Fruit fly (Drosophila melanogaster) whole organism, embryonic: ENCODE measurements around the gene CG17349.

Source experiments
- ATbp ChIP-seq: fragments of 200-800 bp; sonication (Bioruptor generic); optimal IDR thresholded peaks from 2 replicates; lab custom pipeline; 2017; ENCODE audit warnings: missing biosample characterization, mild to moderate bottlenecking, missing genetic modification characterization, missing genetic modification reagents
- Antp ChIP-seq: fragments of 200-800 bp; sonication (Bioruptor generic); optimal IDR thresholded peaks from 3 replicates; lab custom pipeline; 2016; ENCODE audit warnings: missing biosample characterization, missing genetic modification characterization
- Atf3 ChIP-seq: fragments of 200-800 bp; sonication (Bioruptor generic); optimal IDR thresholded peaks from 3 replicates; lab custom pipeline; 2016; ENCODE audit warnings: missing biosample characterization, missing genetic modification characterization
- Atf6 ChIP-seq: fragments of 200-800 bp; sonication (Bioruptor generic); IDR thresholded peaks from 2 replicates; pipeline ENCODE4 v1.3.6; 2022; ENCODE audit warnings: missing biosample characterization, missing genetic modification characterization
- B-H2 ChIP-seq: fragments of 200-800 bp; sonication (Bioruptor generic); optimal IDR thresholded peaks from 2 replicates; lab custom pipeline; 2018; ENCODE audit warnings: missing biosample characterization, mild to moderate bottlenecking, missing genetic modification characterization
- CG10431 ChIP-seq: fragments of 200-800 bp; sonication (Bioruptor generic); optimal IDR thresholded peaks from 3 replicates; lab custom pipeline; 2018; ENCODE audit warnings: missing biosample characterization, mild to moderate bottlenecking, missing genetic modification characterization
- CG10543 ChIP-seq: fragments of 200-800 bp; sonication (Bioruptor generic); optimal IDR thresholded peaks from 3 replicates; lab custom pipeline; 2017; ENCODE audit warnings: missing biosample characterization, mild to moderate bottlenecking, missing genetic modification characterization, moderate library complexity
- CG11085 ChIP-seq: fragments of 200-800 bp; sonication (Bioruptor generic); IDR thresholded peaks from 2 replicates; pipeline ENCODE4 v1.3.6; 2022; ENCODE audit warnings: missing biosample characterization, missing genetic modification characterization
- CG11456 ChIP-seq: fragments of 200-800 bp; sonication (Bioruptor generic); IDR thresholded peaks from 3 replicates; pipeline ENCODE4 v1.3.6; 2022; ENCODE audit warnings: missing biosample characterization, missing genetic modification characterization
- CG11695 ChIP-seq: fragments of 200-800 bp; sonication (Bioruptor generic); IDR thresholded peaks from 3 replicates; pipeline ENCODE4 v1.3.6; 2022; ENCODE audit warnings: missing biosample characterization, missing genetic modification characterization
- CG12219 ChIP-seq: fragments of 200-800 bp; sonication (Bioruptor generic); optimal IDR thresholded peaks from 3 replicates; lab custom pipeline; 2018; ENCODE audit warnings: missing biosample characterization, mild to moderate bottlenecking, missing genetic modification characterization
- CG12769 ChIP-seq: fragments of 200-800 bp; sonication (Bioruptor generic); optimal IDR thresholded peaks from 2 replicates; lab custom pipeline; 2019; ENCODE audit warnings: missing biosample characterization, mild to moderate bottlenecking, missing genetic modification characterization, moderate library complexity
- CG13894 ChIP-seq: fragments of 200-800 bp; sonication (Bioruptor generic); optimal IDR thresholded peaks from 3 replicates; lab custom pipeline; 2018; ENCODE audit warnings: missing biosample characterization, mild to moderate bottlenecking, missing genetic modification characterization, moderate library complexity
- CG14014 ChIP-seq: fragments of 200-800 bp; sonication (Bioruptor generic); IDR thresholded peaks from 2 replicates; pipeline ENCODE4 v1.3.6; 2022; ENCODE audit warnings: missing biosample characterization, missing genetic modification characterization
- CG2129 ChIP-seq: fragments of 200-800 bp; sonication (Bioruptor generic); IDR thresholded peaks from 2 replicates; pipeline ENCODE4 v1.3.6; 2022; ENCODE audit warnings: missing biosample characterization, missing genetic modification characterization; ENCODE audit not compliant: partially characterized antibody
- CG32767 ChIP-seq: fragments of 200-800 bp; sonication (Bioruptor generic); IDR thresholded peaks from 2 replicates; pipeline ENCODE4 v1.3.6; 2022; ENCODE audit warnings: missing biosample characterization, missing genetic modification characterization
- CG34376 ChIP-seq: fragments of 200-800 bp; sonication (Bioruptor generic); optimal IDR thresholded peaks from 2 replicates; lab custom pipeline; 2018; ENCODE audit warnings: missing biosample characterization, mild to moderate bottlenecking, missing genetic modification characterization
- CG6254 ChIP-seq: fragments of 200-800 bp; sonication (Bioruptor generic); optimal IDR thresholded peaks from 3 replicates; lab custom pipeline; 2017; ENCODE audit warnings: mild to moderate bottlenecking, missing biosample characterization, missing genetic modification reagents, missing genetic modification characterization
- CG6765 ChIP-seq: fragments of 200-800 bp; sonication (Bioruptor generic); optimal IDR thresholded peaks from 3 replicates; lab custom pipeline; 2017; ENCODE audit warnings: missing biosample characterization, mild to moderate bottlenecking, missing genetic modification characterization
- CG9727 ChIP-seq: fragments of 200-800 bp; sonication (Bioruptor generic); optimal IDR thresholded peaks from 3 replicates; lab custom pipeline; 2017; ENCODE audit warnings: missing biosample characterization, mild to moderate bottlenecking, missing genetic modification characterization
- CG9932 ChIP-seq: fragments of 200-800 bp; sonication (Bioruptor generic); IDR thresholded peaks from 2 replicates; pipeline ENCODE4 v1.3.6; 2022; ENCODE audit warnings: missing biosample characterization, missing genetic modification characterization
- CTCF ChIP-seq: fragments of 200-800 bp; sonication (Bioruptor generic); optimal IDR thresholded peaks from 2 replicates; lab custom pipeline; 2017; ENCODE audit warnings: missing biosample characterization, mild to moderate bottlenecking, missing genetic modification characterization, moderate library complexity
- Camta ChIP-seq: fragments of 200-800 bp; sonication (Bioruptor generic); optimal IDR thresholded peaks from 2 replicates; lab custom pipeline; 2016; ENCODE audit warnings: missing biosample characterization, missing genetic modification characterization
- D19B ChIP-seq: fragments of 200-800 bp; sonication (Bioruptor generic); optimal IDR thresholded peaks from 2 replicates; lab custom pipeline; 2017; ENCODE audit warnings: missing biosample characterization, mild to moderate bottlenecking, missing genetic modification characterization
- Deaf1 ChIP-seq: fragments of 200-800 bp; optimal IDR thresholded peaks from 3 replicates; lab custom pipeline; 2019; ENCODE audit warnings: missing biosample characterization, mild to moderate bottlenecking, missing genetic modification characterization, moderate library complexity
- Dfd ChIP-seq, 2 experiments: fragments of >200 bp; optimal IDR thresholded peaks; 2 replicates each; lab custom pipeline; 2017; ENCODE audit warnings: missing biosample characterization in 2 of 2, missing genetic modification characterization in 2 of 2
- Elba2 ChIP-seq: fragments of 200-800 bp; sonication (Bioruptor generic); optimal IDR thresholded peaks from 3 replicates; lab custom pipeline; 2016; ENCODE audit warnings: missing biosample characterization, missing genetic modification characterization
- HLH54F ChIP-seq: fragments of 200-800 bp; sonication (Bioruptor generic); optimal IDR thresholded peaks from 3 replicates; lab custom pipeline; 2016; ENCODE audit warnings: missing biosample characterization, missing genetic modification characterization
- Med ChIP-seq: fragments of 200-800 bp; sonication (Bioruptor generic); peaks from one replicate; lab custom pipeline; 2016; ENCODE audit warnings: missing biosample characterization, missing genetic modification characterization, mild to moderate bottlenecking, inconsistent platforms, moderate library complexity
- NC2β ChIP-seq: fragments of 200-800 bp; sonication (Bioruptor generic); optimal IDR thresholded peaks from 2 replicates; lab custom pipeline; 2016; ENCODE audit warnings: missing biosample characterization, missing genetic modification characterization
- Nf-YA ChIP-seq: fragments of 200-800 bp; sonication (Bioruptor generic); IDR thresholded peaks from 2 replicates; pipeline ENCODE4 v1.3.6; 2022; ENCODE audit warnings: missing biosample characterization, missing genetic modification characterization
- Scr ChIP-seq: fragments of 200-800 bp; sonication (Bioruptor generic); IDR thresholded peaks from 2 replicates; pipeline ENCODE4 v1.3.6; 2022; ENCODE audit warnings: missing biosample characterization, missing genetic modification characterization; ENCODE audit not compliant: partially characterized antibody
- Sry-β ChIP-seq: fragments of 200-800 bp; sonication (Bioruptor generic); optimal IDR thresholded peaks from 2 replicates; lab custom pipeline; 2018; ENCODE audit warnings: missing biosample characterization, mild to moderate bottlenecking, missing genetic modification characterization, moderate library complexity
- Ssrp ChIP-seq: fragments of 200-800 bp; sonication (Bioruptor generic); optimal IDR thresholded peaks from 2 replicates; lab custom pipeline; 2018; ENCODE audit warnings: missing biosample characterization, mild to moderate bottlenecking, missing genetic modification characterization, moderate library complexity
- abd-A ChIP-seq: fragments of 200-800 bp; sonication (Bioruptor generic); optimal IDR thresholded peaks from 3 replicates; lab custom pipeline; 2019; ENCODE audit warnings: missing biosample characterization, mild to moderate bottlenecking, missing genetic modification characterization, moderate library complexity
- aop ChIP-seq: fragments of 200-800 bp; sonication (Bioruptor generic); IDR thresholded peaks from 2 replicates; pipeline ENCODE4 v1.3.6; 2022; ENCODE audit warnings: missing biosample characterization, missing genetic modification characterization
- ase ChIP-seq: fragments of 200-800 bp; sonication (Bioruptor generic); IDR thresholded peaks from 3 replicates; pipeline ENCODE4 v1.3.6; 2022; ENCODE audit warnings: missing biosample characterization, missing genetic modification characterization
- bab2 ChIP-seq: fragments of 200-800 bp; sonication (Bioruptor generic); optimal IDR thresholded peaks from 2 replicates; lab custom pipeline; 2016; ENCODE audit warnings: missing biosample characterization, missing genetic modification characterization
- bbx ChIP-seq: fragments of 200-800 bp; sonication (Bioruptor generic); IDR thresholded peaks from 2 replicates; pipeline ENCODE4 v1.3.6; 2022; ENCODE audit warnings: missing biosample characterization, missing genetic modification characterization; ENCODE audit not compliant: partially characterized antibody
- chinmo ChIP-seq: fragments of 200-800 bp; sonication (Bioruptor generic); IDR thresholded peaks from 4 replicates; pipeline ENCODE4 v1.3.6; 2022; ENCODE audit warnings: missing biosample characterization, missing genetic modification characterization; ENCODE audit not compliant: partially characterized antibody
- chn ChIP-seq: fragments of 200-800 bp; sonication (Bioruptor generic); optimal IDR thresholded peaks from 2 replicates; lab custom pipeline; 2016; ENCODE audit warnings: missing biosample characterization, missing genetic modification characterization
- croc ChIP-seq: fragments of 200-800 bp; sonication (Bioruptor generic); conservative IDR thresholded peaks from 3 replicates; pipeline ENCODE4 v1.3.6; 2022; ENCODE audit warnings: missing biosample characterization, missing genetic modification characterization
- crol ChIP-seq: fragments of 200-800 bp; sonication (Bioruptor generic); IDR thresholded peaks from 2 replicates; pipeline ENCODE4 v1.3.6; 2022; ENCODE audit warnings: missing biosample characterization, missing genetic modification characterization
- her ChIP-seq: fragments of 200-800 bp; sonication (Bioruptor generic); optimal IDR thresholded peaks from 2 replicates; lab custom pipeline; 2016; ENCODE audit warnings: missing biosample characterization, missing genetic modification characterization
- hth ChIP-seq: fragments of >200 bp; optimal IDR thresholded peaks from 2 replicates; lab custom pipeline; 2017; ENCODE audit warnings: inconsistent platforms
- jing ChIP-seq: fragments of 200-800 bp; sonication (Bioruptor generic); optimal IDR thresholded peaks from 2 replicates; lab custom pipeline; 2018; ENCODE audit warnings: missing biosample characterization, mild to moderate bottlenecking, missing genetic modification characterization
- klu ChIP-seq: fragments of 200-800 bp; sonication (Bioruptor generic); IDR thresholded peaks from 2 replicates; pipeline ENCODE4 v1.3.6; 2022; ENCODE audit warnings: missing biosample characterization, missing genetic modification characterization
- mirr ChIP-seq: fragments of 200-800 bp; sonication (Bioruptor generic); optimal IDR thresholded peaks from 3 replicates; lab custom pipeline; 2018; ENCODE audit warnings: missing biosample characterization, mild to moderate bottlenecking, missing genetic modification characterization
- phol ChIP-seq: fragments of 200-800 bp; sonication (Bioruptor generic); optimal IDR thresholded peaks from 3 replicates; lab custom pipeline; 2018; ENCODE audit warnings: missing biosample characterization, mild to moderate bottlenecking, missing genetic modification characterization, moderate library complexity
- ranshi ChIP-seq: fragments of 200-800 bp; sonication (Bioruptor generic); IDR thresholded peaks from 2 replicates; pipeline ENCODE4 v1.3.6; 2022; ENCODE audit warnings: missing biosample characterization, missing genetic modification characterization
- run ChIP-seq: fragments of 200-800 bp; sonication (Bioruptor generic); optimal IDR thresholded peaks from 3 replicates; lab custom pipeline; 2018; ENCODE audit warnings: missing biosample characterization, mild to moderate bottlenecking, missing genetic modification characterization
- sd ChIP-seq: fragments of 200-800 bp; sonication (Bioruptor generic); optimal IDR thresholded peaks from 3 replicates; lab custom pipeline; 2018; ENCODE audit warnings: missing biosample characterization, mild to moderate bottlenecking, missing genetic modification characterization, moderate library complexity
- sug ChIP-seq: fragments of 200-800 bp; optimal IDR thresholded peaks from 2 replicates; lab custom pipeline; 2019; ENCODE audit warnings: missing biosample characterization, mild to moderate bottlenecking, missing genetic modification characterization, moderate library complexity

The CG17349 gene

DNA sequence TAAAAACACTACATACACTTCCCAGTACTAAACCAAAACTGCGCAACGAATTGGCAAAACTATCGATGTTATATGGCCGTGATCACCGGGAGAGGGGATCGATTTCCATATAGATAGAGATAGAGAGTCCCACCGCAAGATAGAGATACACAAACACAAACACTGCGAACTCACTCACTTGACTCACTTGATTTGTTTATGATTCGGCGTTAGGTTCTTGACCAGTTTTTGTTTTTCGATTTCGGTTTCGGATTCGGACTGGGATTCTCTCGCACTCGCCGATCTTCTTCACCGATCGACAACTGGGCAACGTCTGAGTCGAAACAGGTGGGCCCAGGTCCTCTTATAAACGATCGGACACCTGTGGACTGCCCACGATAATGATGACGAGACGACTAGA lies 19.5 kb downstream of the CG17349 start, which contains the start of gene CG17549 (continued):
- TF ChIP-seq CG10543 (GFP tag; lab: Kevin White, UChicago), result peak; percentile 33
- no peak for TF ChIP-seq bab2 (GFP tag; lab: Kevin White, UChicago)
- no peak for TF ChIP-seq CG2129 (GFP tag; lab: Robert Waterston, UW)
- TF ChIP-seq chinmo (GFP tag; lab: Robert Waterston, UW), result 0 out of 4 replicates have a peak, but pooled peaks have one; percentile 66
- TF ChIP-seq CG32767 (GFP tag; lab: Robert Waterston, UW), result no peak
- no peak for TF ChIP-seq Elba2 (GFP tag; lab: Kevin White, UChicago)
- TF ChIP-seq NC2β (GFP tag; lab: Kevin White, UChicago), result no peak
- TF ChIP-seq sd (tag; lab: Kevin White, UChicago), result no peak
- TF ChIP-seq Ssrp, result no peak
- TF ChIP-seq CG14014 (GFP tag; lab: Robert Waterston, UW), result no peak
- no peak for TF ChIP-seq abd-A
- no peak for TF ChIP-seq CG11456 (GFP tag; lab: Robert Waterston, UW)
- TF ChIP-seq Antp (GFP tag; lab: Kevin White, UChicago), result no peak
- TF ChIP-seq klu (GFP tag; lab: Robert Waterston, UW), result no peak
- TF ChIP-seq CG11695 (GFP tag; lab: Robert Waterston, UW), result no peak
- TF ChIP-seq ranshi, result no peak
- TF ChIP-seq crol (GFP tag; lab: Robert Waterston, UW), result no peak
- TF ChIP-seq croc (GFP tag; lab: Robert Waterston, UW), result no peak
- no peak for TF ChIP-seq Nf-YA (GFP tag; lab: Robert Waterston, UW)
- TF ChIP-seq mirr (GFP tag; lab: Kevin White, UChicago), result peak; percentile 13
- no peak for TF ChIP-seq ase
- TF ChIP-seq CTCF, result no peak
- TF ChIP-seq chn, result no peak
- no peak for TF ChIP-seq CG6254 (GFP tag; lab: Kevin White, UChicago)
- TF ChIP-seq ATbp, result no peak
- peak; percentile 72 for TF ChIP-seq Deaf1 (tag; lab: Kevin White, UChicago)
- TF ChIP-seq D19B, result no peak
- no peak for TF ChIP-seq Sry-β (GFP tag; lab: Kevin White, UChicago)
- no peak for TF ChIP-seq Atf3 (GFP tag; lab: Kevin White, UChicago)
- TF ChIP-seq jing (GFP tag; lab: Kevin White, UChicago), result no peak
- peak; percentile 80 for TF ChIP-seq CG34376 (GFP tag; lab: Kevin White, UChicago)
- TF ChIP-seq sug, result peak; percentile 58
- no peak for TF ChIP-seq HLH54F (GFP tag; lab: Kevin White, UChicago)
- no peak for TF ChIP-seq her (GFP tag; lab: Kevin White, UChicago)
- TF ChIP-seq CG12769 (tag; lab: Kevin White, UChicago), result peak; percentile 74
- TF ChIP-seq CG9932 (GFP tag; lab: Robert Waterston, UW), result 0 out of 2 replicates have a peak, but pooled peaks have one; percentile 23
- no peak for TF ChIP-seq Camta
- no peak for TF ChIP-seq aop (GFP tag; lab: Robert Waterston, UW)
- no peak for TF ChIP-seq Dfd (GFP tag; optimal IDR thresholded peaks at IDR 0.05; lab: Kevin White, UChicago)
- TF ChIP-seq Scr, result no peak
- no peak for TF ChIP-seq CG12219 (GFP tag; lab: Kevin White, UChicago)
- peak; percentile 48 for TF ChIP-seq B-H2 (GFP tag; lab: Kevin White, UChicago)
- no peak for TF ChIP-seq CG11085 (GFP tag; lab: Robert Waterston, UW)
- TF ChIP-seq CG6765 (GFP tag; lab: Kevin White, UChicago), result no peak
- TF ChIP-seq Med (GFP tag; lab: Kevin White, UChicago), result peak; percentile 74
- no peak for TF ChIP-seq run
- TF ChIP-seq Atf6 (GFP tag; lab: Robert Waterston, UW), result no peak
- TF ChIP-seq bbx (GFP tag; lab: Robert Waterston, UW), result 0 out of 2 replicates have a peak, but pooled peaks have one; percentile 17
- peak; percentile 85 for TF ChIP-seq CG13894 (tag; lab: Kevin White, UChicago)
- TF ChIP-seq hth (lab: Kevin White, UChicago), result no peak
- TF ChIP-seq phol (tag; lab: Kevin White, UChicago), result no peak
- no peak for TF ChIP-seq CG10431 (GFP tag; lab: Kevin White, UChicago)
- TF ChIP-seq CG9727, result no peak
